Fruit fly (Drosophila melanogaster) whole organism, embryonic: ENCODE data around the gene CG15247.

Source experiments
- BEAF-32 ChIP-seq: fragments of 200-800 bp; sonication (Bioruptor generic); optimal IDR thresholded peaks from 3 replicates; lab custom pipeline; 2017; ENCODE audit warnings: missing biosample characterization, missing genetic modification characterization, mild to moderate bottlenecking, moderate library complexity, missing genetic modification reagents
- Blimp-1 ChIP-seq: fragments of 200-800 bp; sonication (Bioruptor generic); optimal IDR thresholded peaks from 3 replicates; lab custom pipeline; 2018; ENCODE audit warnings: missing biosample characterization, missing genetic modification characterization, mild to moderate bottlenecking, moderate library complexity, missing genetic modification reagents
- CG10654 ChIP-seq: fragments of 200-800 bp; sonication (Bioruptor generic); optimal IDR thresholded peaks from 2 replicates; lab custom pipeline; 2016; ENCODE audit warnings: missing biosample characterization, missing genetic modification characterization
- CG14710 ChIP-seq: fragments of 200-800 bp; sonication (Bioruptor generic); optimal IDR thresholded peaks from 3 replicates; lab custom pipeline; 2019; ENCODE audit warnings: missing biosample characterization, mild to moderate bottlenecking, missing genetic modification characterization, moderate library complexity
- CG1647 ChIP-seq: fragments of 200-800 bp; sonication (Bioruptor generic); optimal IDR thresholded peaks from 3 replicates; lab custom pipeline; 2016; ENCODE audit warnings: missing biosample characterization, missing genetic modification characterization
- CG18764 ChIP-seq: fragments of 200-800 bp; sonication (Bioruptor generic); optimal IDR thresholded peaks from 3 replicates; lab custom pipeline; 2016; ENCODE audit warnings: missing biosample characterization, missing genetic modification characterization
- CG2199 ChIP-seq: fragments of 200-800 bp; sonication (Bioruptor generic); IDR thresholded peaks from 3 replicates; pipeline ENCODE4 v1.3.6; 2022; ENCODE audit warnings: missing biosample characterization, missing genetic modification characterization
- CG30020 ChIP-seq: fragments of 200-800 bp; optimal IDR thresholded peaks from 2 replicates; lab custom pipeline; 2019; ENCODE audit warnings: missing biosample characterization, mild to moderate bottlenecking, missing genetic modification characterization, moderate library complexity
- CG3065 ChIP-seq: fragments of 200-800 bp; sonication (Bioruptor generic); optimal IDR thresholded peaks from 2 replicates; lab custom pipeline; 2016; ENCODE audit warnings: missing biosample characterization, missing genetic modification characterization
- CG32767 ChIP-seq: fragments of 200-800 bp; sonication (Bioruptor generic); IDR thresholded peaks from 2 replicates; pipeline ENCODE4 v1.3.6; 2022; ENCODE audit warnings: missing biosample characterization, missing genetic modification characterization
- CG33557 ChIP-seq: fragments of 200-800 bp; sonication (Bioruptor generic); optimal IDR thresholded peaks from 2 replicates; lab custom pipeline; 2019; ENCODE audit warnings: missing biosample characterization, mild to moderate bottlenecking, missing genetic modification characterization, moderate library complexity
- CG6272 ChIP-seq: fragments of 200-800 bp; sonication (Bioruptor generic); IDR thresholded peaks from 2 replicates; pipeline ENCODE4 v1.3.6; 2022; ENCODE audit warnings: missing biosample characterization, missing genetic modification characterization
- CG8089 ChIP-seq: fragments of 200-800 bp; sonication (Bioruptor generic); optimal IDR thresholded peaks from 3 replicates; lab custom pipeline; 2016; ENCODE audit warnings: missing biosample characterization, missing genetic modification characterization
- CG8388 ChIP-seq: fragments of 200-800 bp; sonication (Bioruptor generic); optimal IDR thresholded peaks from 2 replicates; lab custom pipeline; 2019; ENCODE audit warnings: missing biosample characterization, mild to moderate bottlenecking, missing genetic modification characterization, moderate library complexity
- CG8924 ChIP-seq: fragments of 200-800 bp; optimal IDR thresholded peaks from 3 replicates; lab custom pipeline; 2019; ENCODE audit warnings: missing biosample characterization, mild to moderate bottlenecking, missing genetic modification characterization, moderate library complexity
- CG9215 ChIP-seq: fragments of 200-800 bp; sonication (Bioruptor generic); IDR thresholded peaks from 2 replicates; pipeline ENCODE4 v1.3.6; 2022; ENCODE audit warnings: missing biosample characterization, missing genetic modification characterization
- CG9932 ChIP-seq: fragments of 200-800 bp; sonication (Bioruptor generic); IDR thresholded peaks from 2 replicates; pipeline ENCODE4 v1.3.6; 2022; ENCODE audit warnings: missing biosample characterization, missing genetic modification characterization
- CkIIα-i1 ChIP-seq: fragments of 200-800 bp; sonication (Bioruptor generic); IDR thresholded peaks from 2 replicates; pipeline ENCODE4 v1.3.6; 2022; ENCODE audit warnings: missing biosample characterization, missing genetic modification characterization
- Dip3 ChIP-seq: fragments of 200-800 bp; sonication (Bioruptor generic); optimal IDR thresholded peaks from 3 replicates; lab custom pipeline; 2016; ENCODE audit warnings: missing biosample characterization, missing genetic modification characterization
- Ets65A ChIP-seq: fragments of 200-800 bp; sonication (Bioruptor generic); peaks from one replicate; lab custom pipeline; 2016; ENCODE audit warnings: missing biosample characterization, missing genetic modification characterization
- Gug ChIP-seq: fragments of 200-800 bp; sonication (Bioruptor generic); IDR thresholded peaks from 4 replicates; pipeline ENCODE4 v1.3.6; 2022; ENCODE audit warnings: missing biosample characterization, missing genetic modification characterization
- HLH4C ChIP-seq: fragments of 200-800 bp; sonication (Bioruptor generic); IDR thresholded peaks from 3 replicates; pipeline ENCODE4 v1.3.6; 2022; ENCODE audit warnings: missing biosample characterization, missing genetic modification characterization; ENCODE audit not compliant: partially characterized antibody
- HLHmδ ChIP-seq: fragments of 200-800 bp; sonication (Bioruptor generic); optimal IDR thresholded peaks from 2 replicates; lab custom pipeline; 2018; ENCODE audit warnings: missing biosample characterization, mild to moderate bottlenecking, missing genetic modification characterization, moderate library complexity
- Hmr ChIP-seq: fragments of 200-800 bp; sonication (Bioruptor generic); optimal IDR thresholded peaks from 3 replicates; lab custom pipeline; 2017; ENCODE audit warnings: mild to moderate bottlenecking, missing biosample characterization, missing genetic modification reagents, missing genetic modification characterization
- Lpt ChIP-seq: fragments of >200 bp; optimal IDR thresholded peaks from 2 replicates; lab custom pipeline; 2018; ENCODE audit warnings: missing biosample characterization, missing genetic modification characterization
- NC2α ChIP-seq: fragments of 200-800 bp; sonication (Bioruptor generic); optimal IDR thresholded peaks from 2 replicates; lab custom pipeline; 2016; ENCODE audit warnings: missing biosample characterization, missing genetic modification characterization
- NFAT ChIP-seq: fragments of 200-800 bp; sonication (Bioruptor generic); IDR thresholded peaks from 2 replicates; pipeline ENCODE4 v1.3.6; 2022; ENCODE audit warnings: missing biosample characterization, missing genetic modification characterization
- Tbp ChIP-seq: fragments of >200 bp; optimal IDR thresholded peaks from 2 replicates; lab custom pipeline; 2018; ENCODE audit warnings: missing biosample characterization, missing genetic modification characterization
- Vsx1 ChIP-seq: fragments of 200-800 bp; sonication (Bioruptor generic); optimal IDR thresholded peaks from 2 replicates; lab custom pipeline; 2017; ENCODE audit warnings: missing biosample characterization, mild to moderate bottlenecking, missing genetic modification characterization, missing genetic modification reagents
- amos ChIP-seq: fragments of 200-800 bp; sonication (Bioruptor generic); IDR thresholded peaks from 2 replicates; pipeline ENCODE4 v1.3.6; 2022; ENCODE audit warnings: missing biosample characterization, missing genetic modification characterization; ENCODE audit not compliant: partially characterized antibody
- bsh ChIP-seq, 2 experiments: fragments of 200-800 bp; sonication (Bioruptor generic); optimal IDR thresholded peaks; 2 replicates each; lab custom pipeline; 2017 to 2018; ENCODE audit warnings: mild to moderate bottlenecking in 2 of 2, missing biosample characterization in 2 of 2, missing genetic modification characterization in 2 of 2, moderate library complexity in 1 of 2
- crol ChIP-seq: fragments of 200-800 bp; sonication (Bioruptor generic); IDR thresholded peaks from 2 replicates; pipeline ENCODE4 v1.3.6; 2022; ENCODE audit warnings: missing biosample characterization, missing genetic modification characterization
- da ChIP-seq: fragments of 200-800 bp; sonication (Bioruptor generic); optimal IDR thresholded peaks from 2 replicates; lab custom pipeline; 2016; ENCODE audit warnings: missing biosample characterization, missing genetic modification characterization
- en ChIP-seq: fragments of 200-800 bp; sonication (Bioruptor generic); optimal IDR thresholded peaks from 2 replicates; lab custom pipeline; 2016; ENCODE audit warnings: missing biosample characterization, missing genetic modification characterization
- ewg ChIP-seq: fragments of 200-800 bp; sonication (Bioruptor generic); optimal IDR thresholded peaks from 3 replicates; lab custom pipeline; 2017; ENCODE audit warnings: mild to moderate bottlenecking, missing biosample characterization, missing genetic modification reagents, missing genetic modification characterization
- fd3F ChIP-seq: fragments of 200-800 bp; sonication (Bioruptor generic); optimal IDR thresholded peaks from 2 replicates; lab custom pipeline; 2018; ENCODE audit warnings: missing biosample characterization, mild to moderate bottlenecking, missing genetic modification characterization, moderate library complexity
- fd64A ChIP-seq: fragments of 200-800 bp; sonication (Bioruptor generic); optimal IDR thresholded peaks from 3 replicates; lab custom pipeline; 2018; ENCODE audit warnings: missing biosample characterization, mild to moderate bottlenecking, missing genetic modification characterization
- grau ChIP-seq: fragments of 200-800 bp; optimal IDR thresholded peaks from 3 replicates; lab custom pipeline; 2019; ENCODE audit warnings: missing biosample characterization, mild to moderate bottlenecking, missing genetic modification characterization, moderate library complexity
- gt ChIP-seq: fragments of 200-800 bp; sonication (Bioruptor generic); IDR thresholded peaks from 2 replicates; pipeline ENCODE4 v1.3.6; 2022; ENCODE audit warnings: missing biosample characterization, missing genetic modification characterization
- ham ChIP-seq: fragments of 200-800 bp; sonication (Bioruptor generic); IDR thresholded peaks from 2 replicates; pipeline ENCODE4 v1.3.6; 2022; ENCODE audit warnings: missing biosample characterization, missing genetic modification characterization
- ind ChIP-seq: fragments of 200-800 bp; sonication (Bioruptor generic); optimal IDR thresholded peaks from 3 replicates; lab custom pipeline; 2016; ENCODE audit warnings: missing biosample characterization, missing genetic modification characterization
- nau ChIP-seq: fragments of 200-800 bp; sonication (Bioruptor generic); optimal IDR thresholded peaks from 3 replicates; lab custom pipeline; 2017; ENCODE audit warnings: missing biosample characterization, mild to moderate bottlenecking, missing genetic modification characterization, missing genetic modification reagents
- odd ChIP-seq: fragments of 200-800 bp; sonication (Bioruptor generic); optimal IDR thresholded peaks from 2 replicates; lab custom pipeline; 2017; ENCODE audit warnings: missing biosample characterization, mild to moderate bottlenecking, missing genetic modification characterization
- phol ChIP-seq: fragments of 200-800 bp; sonication (Bioruptor generic); optimal IDR thresholded peaks from 3 replicates; lab custom pipeline; 2018; ENCODE audit warnings: missing biosample characterization, mild to moderate bottlenecking, missing genetic modification characterization, moderate library complexity
- pnt ChIP-seq: fragments of 200-800 bp; sonication (Bioruptor generic); optimal IDR thresholded peaks from 3 replicates; lab custom pipeline; 2016; ENCODE audit warnings: missing biosample characterization, missing genetic modification characterization
- ro ChIP-seq: fragments of 200-800 bp; sonication (Bioruptor generic); IDR thresholded peaks from 2 replicates; pipeline ENCODE4 v1.3.6; 2022; ENCODE audit warnings: missing biosample characterization, missing genetic modification characterization
- row ChIP-seq: fragments of 200-800 bp; sonication (Bioruptor generic); IDR thresholded peaks from 3 replicates; pipeline ENCODE4 v1.3.6; 2022; ENCODE audit warnings: missing biosample characterization, missing genetic modification characterization
- sens-2 ChIP-seq: fragments of 200-800 bp; sonication (Bioruptor generic); IDR thresholded peaks from 2 replicates; pipeline ENCODE4 v1.3.6; 2022; ENCODE audit warnings: missing biosample characterization, missing genetic modification characterization
- sim ChIP-seq: fragments of 200-800 bp; sonication (Bioruptor generic); IDR thresholded peaks from 2 replicates; pipeline ENCODE4 v1.3.6; 2022; ENCODE audit warnings: missing biosample characterization, missing genetic modification characterization
- tgo ChIP-seq: fragments of 200-800 bp; sonication (Bioruptor generic); IDR thresholded peaks from 3 replicates; pipeline ENCODE4 v1.3.6; 2022; ENCODE audit warnings: missing biosample characterization, missing genetic modification characterization
- trh ChIP-seq: fragments of 200-800 bp; sonication (Bioruptor generic); optimal IDR thresholded peaks from 2 replicates; lab custom pipeline; 2016; ENCODE audit warnings: missing biosample characterization, missing genetic modification characterization
- yki ChIP-seq: fragments of >200 bp; optimal IDR thresholded peaks from 3 replicates; lab custom pipeline; 2018
- zf30C ChIP-seq: fragments of 200-800 bp; sonication (Bioruptor generic); optimal IDR thresholded peaks from 3 replicates; lab custom pipeline; 2018; ENCODE audit warnings: missing biosample characterization, mild to moderate bottlenecking, missing genetic modification characterization

The CG15247 gene

dm6 chrX:9909384-9909783 is 32.9 kb upstream of the CG15247 start (continued):
- peak; percentile 50; the same call in 2 of the 4 replicates for TF ChIP-seq Gug (GFP tag; lab: Robert Waterston, UW)
- no peak for TF ChIP-seq fd64A (GFP tag; lab: Kevin White, UChicago)
- no peak for TF ChIP-seq Blimp-1 (GFP tag; lab: Kevin White, UChicago)
- no peak for TF ChIP-seq CG3065 (GFP tag; lab: Kevin White, UChicago)
- TF ChIP-seq gt (GFP tag; lab: Robert Waterston, UW): no peak
- TF ChIP-seq en (GFP tag; lab: Kevin White, UChicago): no peak
- TF ChIP-seq bsh (GFP tag; optimal IDR thresholded peaks at IDR 0.05; lab: Kevin White, UChicago): no peak
- TF ChIP-seq CG14710 (tag; lab: Kevin White, UChicago): no peak
- no peak for TF ChIP-seq Tbp (GFP tag; lab: Kevin White, UChicago)
- no peak for TF ChIP-seq ind (GFP tag; lab: Kevin White, UChicago)
- no peak for TF ChIP-seq fd3F
- no peak for TF ChIP-seq CG10654
- no peak for TF ChIP-seq NC2α (GFP tag; lab: Kevin White, UChicago)
- 0 out of 2 replicates have a peak, but pooled peaks have one; percentile 30 for TF ChIP-seq NFAT (GFP tag; lab: Robert Waterston, UW)
- no peak for TF ChIP-seq ham (GFP tag; lab: Robert Waterston, UW)
- no peak for TF ChIP-seq CG1647 (GFP tag; lab: Kevin White, UChicago)
- peak; percentile 29; the same call in 1 of the 3 replicates for TF ChIP-seq row (GFP tag; lab: Robert Waterston, UW)
- TF ChIP-seq BEAF-32 (GFP tag; lab: Kevin White, UChicago): no peak
- TF ChIP-seq crol: no peak
- no peak for TF ChIP-seq odd (GFP tag; lab: Kevin White, UChicago)
- TF ChIP-seq grau: no peak
- TF ChIP-seq sens-2: no peak
- TF ChIP-seq nau (GFP tag; lab: Kevin White, UChicago): no peak
- TF ChIP-seq phol (tag; lab: Kevin White, UChicago): no peak
- TF ChIP-seq pnt: no peak
- no peak for TF ChIP-seq Hmr
- TF ChIP-seq zf30C (GFP tag; lab: Kevin White, UChicago): no peak
- no peak for TF ChIP-seq CG30020 (tag; lab: Kevin White, UChicago)
- no peak for TF ChIP-seq CG2199 (GFP tag; lab: Robert Waterston, UW)
- no peak; the same call in 1 of the 2 replicates for TF ChIP-seq CG9215 (GFP tag; lab: Robert Waterston, UW)
- TF ChIP-seq ro: no peak
- TF ChIP-seq Ets65A (GFP tag; lab: Kevin White, UChicago): peak; percentile 90
- no peak for TF ChIP-seq Lpt (GFP tag; lab: Kevin White, UChicago)
- TF ChIP-seq tgo: no peak
- TF ChIP-seq ewg (GFP tag; lab: Kevin White, UChicago): no peak
- no peak for TF ChIP-seq CG18764 (GFP tag; lab: Kevin White, UChicago)
- no peak for TF ChIP-seq Vsx1 (GFP tag; lab: Kevin White, UChicago)
- TF ChIP-seq CG32767 (GFP tag; lab: Robert Waterston, UW): no peak
- no peak for TF ChIP-seq CG8924 (tag; lab: Kevin White, UChicago)
- peak; percentile 39 for TF ChIP-seq CG9932
- TF ChIP-seq yki (lab: Kevin White, UChicago): no peak
- no peak for TF ChIP-seq HLHmδ
- TF ChIP-seq Dip3 (GFP tag; lab: Kevin White, UChicago): no peak
- TF ChIP-seq sim (GFP tag; lab: Robert Waterston, UW): no peak
- no peak for TF ChIP-seq amos (GFP tag; lab: Robert Waterston, UW)
- no peak for TF ChIP-seq CG8089 (GFP tag; lab: Kevin White, UChicago)
- TF ChIP-seq CG33557 (GFP tag; lab: Kevin White, UChicago): no peak
- TF ChIP-seq da (GFP tag; lab: Kevin White, UChicago): no peak
- no peak for TF ChIP-seq CkIIα-i1 (GFP tag; lab: Robert Waterston, UW)
- no peak for TF ChIP-seq CG6272 (GFP tag; lab: Robert Waterston, UW)
- no peak for TF ChIP-seq trh (GFP tag; lab: Kevin White, UChicago)
- TF ChIP-seq HLH4C: no peak
- no peak for TF ChIP-seq CG8388
